Fruit fly (Drosophila melanogaster): Measurements from ENCODE around the gene Mrp4.

- TF ChIP-seq Jra (GFP tag; optimal IDR thresholded peaks at IDR 0.05) (no peak), psq (GFP tag; optimal IDR thresholded peaks at IDR 0.05) (no peak), h (GFP tag; optimal IDR thresholded peaks at IDR 0.05) (no peak), sage (GFP tag; optimal IDR thresholded peaks at IDR 0.05) (no peak)
Measured at dm6 chr3R:11551071-11551470, 18.0 kb upstream of the Mrp4 start.

All from whole organism, wandering third instar larva.